Worm (Caenorhabditis elegans) whole organism, L2 larva: Measurements from ENCODE around the gene twk-42.

Experiments used
- alr-1 ChIP-seq: fragments of 150-350 bp; optimal IDR thresholded peaks from 2 replicates; lab custom pipeline; 2014; ENCODE audit warnings: missing biosample characterization, missing genetic modification characterization
- mdl-1 ChIP-seq, 2 experiments: fragments of 150-350 bp in 1 of 2; sonication (generic microtip) in 1 of 2; optimal IDR thresholded peaks; 2 replicates each; lab custom pipeline; 2017; ENCODE audit warnings: missing biosample characterization in 2 of 2, missing genetic modification characterization in 2 of 2
- nhr-11 ChIP-seq: fragments of 150-350 bp; optimal IDR thresholded peaks from 2 replicates; lab custom pipeline; 2014; ENCODE audit warnings: missing biosample characterization, missing genetic modification characterization
- nhr-23 ChIP-seq: fragments of 150-350 bp; optimal IDR thresholded peaks from 2 replicates; lab custom pipeline; 2014; ENCODE audit warnings: missing biosample characterization, missing genetic modification reagents, missing genetic modification characterization
- sma-9 ChIP-seq, 2 experiments: fragments of 150-350 bp in 1 of 2; sonication (generic microtip) in 1 of 2; optimal IDR thresholded peaks; 2 replicates each; lab custom pipeline; 2014 to 2016; ENCODE audit warnings: missing genetic modification characterization in 2 of 2, mild to moderate bottlenecking in 1 of 2, missing biosample characterization in 1 of 2, missing compliant biosample characterization in 1 of 2, missing genetic modification reagents in 1 of 2, moderate library complexity in 1 of 2
- unc-62 ChIP-seq: fragments of 150-350 bp; optimal IDR thresholded peaks from 2 replicates; lab custom pipeline; 2014; ENCODE audit warnings: missing biosample characterization, missing genetic modification reagents, missing genetic modification characterization

DNA sequence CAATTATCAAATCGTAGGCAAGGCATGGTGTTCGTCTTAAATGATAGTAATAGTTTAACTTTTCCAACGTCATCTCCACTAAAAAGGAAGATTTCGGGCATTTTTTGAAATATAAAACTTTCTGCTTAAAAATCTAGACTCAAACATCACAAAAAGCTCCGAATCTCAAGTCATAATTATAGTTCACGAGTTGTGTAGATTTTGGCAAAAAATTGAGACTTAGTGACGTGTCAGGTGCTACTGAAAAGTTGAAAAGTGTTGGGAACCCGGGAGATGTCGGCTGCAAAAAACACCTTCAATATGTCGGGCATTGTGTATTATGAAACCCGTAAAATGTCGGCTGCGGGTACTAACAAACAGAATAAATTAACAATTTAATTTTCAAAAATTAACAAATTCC, 36.6 kb downstream of the twk-42 start, which contains the start of gene Y26G10.1:
- no peak for TF ChIP-seq nhr-11
- TF ChIP-seq nhr-23 (tag; lab: Kevin White, UChicago), result no peak
- no peak for TF ChIP-seq alr-1
- TF ChIP-seq unc-62 (GFP tag; lab: Kevin White, UChicago), result no peak
- TF ChIP-seq sma-9 (GFP tag; optimal IDR thresholded peaks at IDR 0.05; lab: Kevin White, UChicago), result no peak
- no peak for TF ChIP-seq sma-9 (tag; optimal IDR thresholded peaks at IDR 0.05; lab: Kevin White, UChicago)
- no peak for TF ChIP-seq mdl-1 (tag; optimal IDR thresholded peaks at IDR 0.05; lab: Kevin White, UChicago)
